Worm (Caenorhabditis elegans) whole organism, L1 larva: ENCODE data around the gene ttr-14.

Experiments
- C16A3.4 ChIP-seq: fragments of 150-350 bp; optimal IDR thresholded peaks from 2 replicates; lab custom pipeline; 2014; ENCODE audit warnings: missing biosample characterization, missing genetic modification characterization
- ceh-90 ChIP-seq: sonication (generic microtip); optimal IDR thresholded peaks from 2 replicates; lab custom pipeline; 2016; ENCODE audit warnings: missing genetic modification characterization, missing compliant biosample characterization
- ces-1 ChIP-seq: fragments of 150-350 bp; optimal IDR thresholded peaks from 2 replicates; lab custom pipeline; 2014; ENCODE audit warnings: missing biosample characterization, missing genetic modification reagents, missing genetic modification characterization
- egl-27 ChIP-seq, 2 experiments: fragments of 150-350 bp in 1 of 2; sonication (generic microtip); optimal IDR thresholded peaks; 3 replicates each; lab custom pipeline; 2017 to 2018; ENCODE audit warnings: missing biosample characterization in 2 of 2, missing genetic modification characterization in 2 of 2, missing genetic modification reagents in 2 of 2
- lin-35 ChIP-seq, 2 experiments: fragments of 150-350 bp; optimal IDR thresholded peaks; 2 replicates each; lab custom pipeline; 2014; ENCODE audit warnings: missing biosample characterization in 2 of 2, missing genetic modification characterization in 2 of 2, missing genetic modification reagents in 2 of 2
- mab-9 ChIP-seq: fragments of 200-800 bp; sonication (Bioruptor generic); IDR thresholded peaks from 2 replicates; pipeline ENCODE4 v1.3.6; 2022; ENCODE audit warnings: missing genetic modification reagents, missing genetic modification characterization, missing compliant biosample characterization
- mep-1 ChIP-seq: fragments of 150-350 bp; optimal IDR thresholded peaks from 2 replicates; lab custom pipeline; 2014; ENCODE audit warnings: missing biosample characterization, missing genetic modification characterization
- nhr-11 ChIP-seq: fragments of 150-350 bp; optimal IDR thresholded peaks from 2 replicates; lab custom pipeline; 2014; ENCODE audit warnings: missing biosample characterization, missing genetic modification characterization
- nhr-19 ChIP-seq: fragments of 200-800 bp; sonication (Bioruptor generic); conservative IDR thresholded peaks from 2 replicates; pipeline ENCODE4 v1.3.6; 2022; ENCODE audit warnings: missing genetic modification characterization, missing compliant biosample characterization
- nhr-28 ChIP-seq: fragments of 150-350 bp; optimal IDR thresholded peaks from 2 replicates; lab custom pipeline; 2014; ENCODE audit warnings: missing biosample characterization, missing genetic modification characterization
- tlp-1 ChIP-seq: fragments of 150-350 bp; optimal IDR thresholded peaks from 2 replicates; lab custom pipeline; 2014; ENCODE audit warnings: missing biosample characterization, missing genetic modification characterization
- unc-130 ChIP-seq: fragments of 150-350 bp; optimal IDR thresholded peaks from 2 replicates; lab custom pipeline; 2017; ENCODE audit warnings: missing biosample characterization, missing genetic modification characterization, inconsistent platforms
- unc-62 ChIP-seq: fragments of 150-350 bp; optimal IDR thresholded peaks from 2 replicates; lab custom pipeline; 2014; ENCODE audit warnings: missing biosample characterization, missing genetic modification reagents, missing genetic modification characterization
- ztf-4 ChIP-seq: fragments of 150-350 bp; optimal IDR thresholded peaks from 2 replicates; lab custom pipeline; 2014; ENCODE audit warnings: missing biosample characterization, missing genetic modification characterization

ce11 chrX:10783822-10784221, 3.5 kb upstream of the ttr-14 start, which contains the start of gene clc-4:
- TF ChIP-seq nhr-19 (GFP tag; lab: Robert Waterston, UW) = no peak
- TF ChIP-seq ces-1 (GFP tag; lab: Kevin White, UChicago) = no peak
- TF ChIP-seq unc-62 (GFP tag; lab: Kevin White, UChicago) = no peak
- TF ChIP-seq nhr-28 (tag; lab: Kevin White, UChicago) = no peak
- no peak for TF ChIP-seq C16A3.4 (tag; lab: Kevin White, UChicago)
- no peak for TF ChIP-seq unc-130 (tag; lab: Kevin White, UChicago)
- TF ChIP-seq ztf-4 (tag; lab: Kevin White, UChicago) = no peak
- TF ChIP-seq nhr-11 = no peak
- no peak for TF ChIP-seq tlp-1 (tag; lab: Kevin White, UChicago)
- no peak for TF ChIP-seq lin-35 (GFP tag; optimal IDR thresholded peaks at IDR 0.05; lab: Kevin White, UChicago)
- TF ChIP-seq mep-1 (tag; lab: Kevin White, UChicago) = no peak
- TF ChIP-seq egl-27 (tag; optimal IDR thresholded peaks at IDR 0.05; lab: Kevin White, UChicago) = no peak
- no peak for TF ChIP-seq ceh-90 (tag; lab: Kevin White, UChicago)
- TF ChIP-seq mab-9 (GFP tag; lab: Robert Waterston, UW) = no peak
